Fruit fly (Drosophila melanogaster): ENCODE results near the gene dind.
A peak's percentile ranks its signal among the peaks of the same experiment; 100 is the strongest.

Gene dind

DNA sequence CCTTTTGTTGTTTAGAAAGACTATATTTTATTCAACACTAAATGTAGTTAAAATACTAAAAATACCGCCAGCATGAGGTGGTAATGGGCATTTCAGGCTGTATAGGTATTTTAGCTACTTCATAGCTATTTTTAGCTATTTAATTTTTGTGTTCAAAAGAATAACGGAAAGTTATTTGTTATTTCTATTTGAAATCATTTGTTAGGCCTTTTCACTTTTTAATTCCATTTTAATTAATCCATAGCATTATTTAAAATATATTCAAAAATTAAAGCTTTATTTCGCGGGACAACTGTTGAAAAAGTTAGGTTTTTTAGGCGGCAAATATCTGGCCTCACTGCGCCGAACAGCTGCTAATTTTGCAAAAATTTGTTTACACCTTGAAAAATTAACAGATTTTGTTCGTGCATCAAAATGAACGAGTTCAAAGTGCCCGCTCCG is at the start of gene dind, which contains the start of gene CG7706:
Gene dind, minus strand, starts transcription at position 40 of the 441 bp plus-strand sequence.
Gene CG7706, plus strand, starts transcription at position 319 of the 441 bp plus-strand sequence.
- TF ChIP-seq Myc (optimal IDR thresholded peaks at IDR 0.05) = peak; percentile 80
- TF ChIP-seq ey (GFP tag; optimal IDR thresholded peaks at IDR 0.05) = no peak
- TF ChIP-seq brk (GFP tag; optimal IDR thresholded peaks at IDR 0.05) = no peak
- no peak for TF ChIP-seq dl (GFP tag; optimal IDR thresholded peaks at IDR 0.05; ENCODE audit: insufficient read depth in 1 of 2, partially characterized antibody in 2 of 2)

dm6 chr3R:18726334-18726733 is 49.0 kb upstream of the dind start, which contains the start of gene CG7714:
CG7714 (minus strand) TSS chr3R:18726434.
- no peak for TF ChIP-seq Myc (optimal IDR thresholded peaks at IDR 0.05)
- no peak for TF ChIP-seq psq (GFP tag; optimal IDR thresholded peaks at IDR 0.05)

dm6 chr3R:18722490-18722889 is 45.2 kb upstream of the dind start, which contains the start of gene CG34283:
CG34283 (minus strand) TSS chr3R:18722590.
- no peak for TF ChIP-seq Dfd (GFP tag; optimal IDR thresholded peaks at IDR 0.05)
- no peak for TF ChIP-seq HLH106 (tag; optimal IDR thresholded peaks at IDR 0.05)
- no peak for TF ChIP-seq CG9705 (GFP tag; optimal IDR thresholded peaks at IDR 0.05)
- no peak for TF ChIP-seq Hr78 (GFP tag; optimal IDR thresholded peaks at IDR 0.05)
- TF ChIP-seq psq (GFP tag; optimal IDR thresholded peaks at IDR 0.05) = no peak

- TF ChIP-seq Dif (GFP tag; optimal IDR thresholded peaks at IDR 0.05; ENCODE audit: partially characterized antibody) (no peak), GATAd (GFP tag; optimal IDR thresholded peaks at IDR 0.05) (no peak), sage (GFP tag; optimal IDR thresholded peaks at IDR 0.05) (no peak)
These were observed 44.0 kb upstream of the dind start for dm6 chr3R:18721368-18721767.

- TF ChIP-seq Rel (GFP tag; optimal IDR thresholded peaks at IDR 0.05) (no peak), Rel (tag; optimal IDR thresholded peaks at IDR 0.05) (peak; percentile 57), woc (GFP tag; optimal IDR thresholded peaks at IDR 0.05) (peak; percentile 62), dmrt93B (GFP tag; optimal IDR thresholded peaks at IDR 0.05) (peak; percentile 39), Mio (GFP tag; optimal IDR thresholded peaks at IDR 0.05) (no peak), Hr83 (GFP tag; optimal IDR thresholded peaks at IDR 0.05; ENCODE audit: poor library complexity, severe bottlenecking) (no peak), Vsx2 (GFP tag; optimal IDR thresholded peaks at IDR 0.05; ENCODE audit: partially characterized antibody) (no peak), Myc (optimal IDR thresholded peaks at IDR 0.05) (no peak), Dfd (GFP tag; optimal IDR thresholded peaks at IDR 0.05) (no peak), sage (GFP tag; optimal IDR thresholded peaks at IDR 0.05) (peak; percentile 22), pan (optimal IDR thresholded peaks at IDR 0.05) (no peak), fru (GFP tag; optimal IDR thresholded peaks at IDR 0.05) (peak; percentile 84), Hnf4 (GFP tag; optimal IDR thresholded peaks at IDR 0.05) (peak; percentile 61), jim (GFP tag; optimal IDR thresholded peaks at IDR 0.05) (no peak), ey (GFP tag; optimal IDR thresholded peaks at IDR 0.05) (peak; percentile 82), dsf (GFP tag; optimal IDR thresholded peaks at IDR 0.05; ENCODE audit: borderline replicate concordance) (no peak), CrebA (GFP tag; optimal IDR thresholded peaks at IDR 0.05; ENCODE audit: borderline replicate concordance) (peak; percentile 11), Hr78 (GFP tag; optimal IDR thresholded peaks at IDR 0.05) (no peak), Sp1 (GFP tag; optimal IDR thresholded peaks at IDR 0.05) (peak; percentile 82), sv (GFP tag; optimal IDR thresholded peaks at IDR 0.05) (peak; percentile 80), GATAd (GFP tag; optimal IDR thresholded peaks at IDR 0.05) (no peak), rgr (GFP tag; optimal IDR thresholded peaks at IDR 0.05) (peak; percentile 74), N (GFP tag; optimal IDR thresholded peaks at IDR 0.05) (no peak), brk (GFP tag; optimal IDR thresholded peaks at IDR 0.05) (peak; percentile 49), HLH106 (tag; optimal IDR thresholded peaks at IDR 0.05) (peak; percentile 83), foxo (GFP tag; optimal IDR thresholded peaks at IDR 0.05) (peak in 1 of 2 experiments; percentile 82), Abd-B (GFP tag; optimal IDR thresholded peaks at IDR 0.05) (no peak), CG32264 (GFP tag; optimal IDR thresholded peaks at IDR 0.05) (no peak), Dif (GFP tag; optimal IDR thresholded peaks at IDR 0.05; ENCODE audit: partially characterized antibody) (no peak), lola (GFP tag; optimal IDR thresholded peaks at IDR 0.05) (no peak), usp (GFP tag; optimal IDR thresholded peaks at IDR 0.05) (no peak), OdsH (GFP tag; optimal IDR thresholded peaks at IDR 0.05) (peak; percentile 74), CG9705 (GFP tag; optimal IDR thresholded peaks at IDR 0.05) (peak; percentile 59), tai (GFP tag; optimal IDR thresholded peaks at IDR 0.05) (no peak), Jra (GFP tag; optimal IDR thresholded peaks at IDR 0.05) (peak; percentile 54), psq (GFP tag; optimal IDR thresholded peaks at IDR 0.05) (peak; percentile 59), br (GFP tag; optimal IDR thresholded peaks at IDR 0.05) (peak; percentile 71), h (GFP tag; optimal IDR thresholded peaks at IDR 0.05) (peak; percentile 81), dl (GFP tag; optimal IDR thresholded peaks at IDR 0.05; ENCODE audit: insufficient read depth in 1 of 2, partially characterized antibody in 2 of 2) (no peak)
These were observed 42.5 kb upstream of the dind start for dm6 chr3R:18719767-18720341.
